Fruit fly (Drosophila melanogaster) whole organism, embryonic: ENCODE results near the gene rno.
A peak's percentile ranks its signal among the peaks of the same experiment; 100 is the strongest.

Experiments
- CG10267 ChIP-seq: fragments of 200-800 bp; sonication (Bioruptor generic); optimal IDR thresholded peaks from 2 replicates; lab custom pipeline; 2018; ENCODE audit warnings: missing biosample characterization, mild to moderate bottlenecking, missing genetic modification characterization, moderate library complexity
- CG10321 ChIP-seq: fragments of 200-800 bp; sonication (Bioruptor generic); IDR thresholded peaks from 2 replicates; pipeline ENCODE4 v1.3.6; 2022; ENCODE audit warnings: missing biosample characterization, missing genetic modification characterization
- CG10543 ChIP-seq: fragments of 200-800 bp; sonication (Bioruptor generic); optimal IDR thresholded peaks from 3 replicates; lab custom pipeline; 2017; ENCODE audit warnings: missing biosample characterization, mild to moderate bottlenecking, missing genetic modification characterization, moderate library complexity
- CG10959 ChIP-seq: fragments of 200-800 bp; sonication (Bioruptor generic); IDR thresholded peaks from 2 replicates; pipeline ENCODE4 v1.3.6; 2022; ENCODE audit warnings: missing biosample characterization, missing genetic modification characterization
- CG11247 ChIP-seq: fragments of 200-800 bp; sonication (Bioruptor generic); IDR thresholded peaks from 2 replicates; pipeline ENCODE4 v1.3.6; 2022; ENCODE audit warnings: missing biosample characterization, missing genetic modification characterization
- CG12744 ChIP-seq: fragments of 200-800 bp; sonication (Bioruptor generic); optimal IDR thresholded peaks from 2 replicates; lab custom pipeline; 2016; ENCODE audit warnings: missing biosample characterization, missing genetic modification characterization
- CG13296 ChIP-seq: fragments of 200-800 bp; sonication (Bioruptor generic); optimal IDR thresholded peaks from 3 replicates; lab custom pipeline; 2018; ENCODE audit warnings: missing biosample characterization, mild to moderate bottlenecking, missing genetic modification characterization
- CG16813 ChIP-seq: fragments of 200-800 bp; sonication (Bioruptor generic); IDR thresholded peaks from 3 replicates; pipeline ENCODE4 v1.3.6; 2022; ENCODE audit warnings: missing biosample characterization, missing genetic modification characterization; ENCODE audit not compliant: partially characterized antibody
- CG17186 ChIP-seq: fragments of 200-800 bp; sonication (Bioruptor generic); optimal IDR thresholded peaks from 3 replicates; lab custom pipeline; 2017; ENCODE audit warnings: missing biosample characterization, missing genetic modification reagents, missing genetic modification characterization
- CG2116 ChIP-seq: fragments of 200-800 bp; sonication (Bioruptor generic); optimal IDR thresholded peaks from 3 replicates; lab custom pipeline; 2018; ENCODE audit warnings: missing biosample characterization, mild to moderate bottlenecking, missing genetic modification characterization
- CG2199 ChIP-seq: fragments of 200-800 bp; sonication (Bioruptor generic); IDR thresholded peaks from 3 replicates; pipeline ENCODE4 v1.3.6; 2022; ENCODE audit warnings: missing biosample characterization, missing genetic modification characterization
- CG32532 ChIP-seq: fragments of 200-800 bp; sonication (Bioruptor generic); IDR thresholded peaks from 2 replicates; pipeline ENCODE4 v1.3.6; 2022; ENCODE audit warnings: missing biosample characterization, missing genetic modification characterization
- CG33557 ChIP-seq: fragments of 200-800 bp; sonication (Bioruptor generic); optimal IDR thresholded peaks from 2 replicates; lab custom pipeline; 2019; ENCODE audit warnings: missing biosample characterization, mild to moderate bottlenecking, missing genetic modification characterization, moderate library complexity
- CG4854 ChIP-seq: fragments of 200-800 bp; sonication (Bioruptor generic); optimal IDR thresholded peaks from 2 replicates; lab custom pipeline; 2016; ENCODE audit warnings: missing biosample characterization, missing genetic modification characterization, inconsistent platforms
- CHES-1-like ChIP-seq: fragments of 200-800 bp; sonication (Bioruptor generic); optimal IDR thresholded peaks from 2 replicates; lab custom pipeline; 2016; ENCODE audit warnings: missing biosample characterization, missing genetic modification characterization
- Dad ChIP-seq: fragments of 200-800 bp; sonication (Bioruptor generic); optimal IDR thresholded peaks from 3 replicates; lab custom pipeline; 2016; ENCODE audit warnings: missing biosample characterization, missing genetic modification characterization
- E2f1 ChIP-seq: fragments of 200-800 bp; sonication (Bioruptor generic); IDR thresholded peaks from 2 replicates; pipeline ENCODE4 v1.3.6; 2022; ENCODE audit warnings: missing biosample characterization, missing genetic modification characterization
- Eip74EF ChIP-seq, 2 experiments: fragments of 200-800 bp in 1 of 2; fragments of >200 bp in 1 of 2; sonication (Bioruptor generic) in 1 of 2; optimal IDR thresholded peaks; 2 replicates each; lab custom pipeline; 2017 to 2019; ENCODE audit warnings: missing biosample characterization in 2 of 2, missing genetic modification characterization in 2 of 2, mild to moderate bottlenecking in 1 of 2, moderate library complexity in 1 of 2
- Fer3 ChIP-seq: fragments of 200-800 bp; sonication (Bioruptor generic); optimal IDR thresholded peaks from 2 replicates; lab custom pipeline; 2018; ENCODE audit warnings: missing biosample characterization, mild to moderate bottlenecking, missing genetic modification characterization, moderate library complexity
- H15 ChIP-seq: fragments of 200-800 bp; sonication (Bioruptor generic); IDR thresholded peaks from 3 replicates; pipeline ENCODE4 v1.3.6; 2022; ENCODE audit warnings: missing biosample characterization, missing genetic modification characterization
- HLH3B ChIP-seq: fragments of 200-800 bp; sonication (Bioruptor generic); IDR thresholded peaks from 2 replicates; pipeline ENCODE4 v1.3.6; 2022; ENCODE audit warnings: missing biosample characterization, missing genetic modification characterization
- Hand ChIP-seq: fragments of 200-800 bp; sonication (Bioruptor generic); optimal IDR thresholded peaks from 2 replicates; lab custom pipeline; 2017; ENCODE audit warnings: mild to moderate bottlenecking, missing biosample characterization, missing genetic modification reagents, missing genetic modification characterization
- HmgZ ChIP-seq: fragments of 200-800 bp; sonication (Bioruptor generic); optimal IDR thresholded peaks from 2 replicates; lab custom pipeline; 2018; ENCODE audit warnings: missing biosample characterization, mild to moderate bottlenecking, missing genetic modification characterization
- Hmx ChIP-seq: fragments of 200-800 bp; sonication (Bioruptor generic); optimal IDR thresholded peaks from 2 replicates; lab custom pipeline; 2016; ENCODE audit warnings: missing biosample characterization, missing genetic modification characterization
- Hr51 ChIP-seq, 2 experiments: fragments of 200-800 bp; sonication (Bioruptor generic); optimal IDR thresholded peaks; 2 replicates in 1 of 2; 3 replicates in 1 of 2; lab custom pipeline; 2016 to 2018; ENCODE audit warnings: missing biosample characterization in 2 of 2, missing genetic modification characterization in 2 of 2, mild to moderate bottlenecking in 1 of 2, moderate library complexity in 1 of 2
- Max ChIP-seq: fragments of 200-800 bp; sonication (Bioruptor generic); optimal IDR thresholded peaks from 2 replicates; lab custom pipeline; 2016; ENCODE audit warnings: missing biosample characterization, mild to moderate bottlenecking, missing genetic modification characterization
- NFAT ChIP-seq: fragments of 200-800 bp; sonication (Bioruptor generic); IDR thresholded peaks from 2 replicates; pipeline ENCODE4 v1.3.6; 2022; ENCODE audit warnings: missing biosample characterization, missing genetic modification characterization
- Six4 ChIP-seq: fragments of 200-800 bp; sonication (Bioruptor generic); optimal IDR thresholded peaks from 2 replicates; lab custom pipeline; 2016; ENCODE audit warnings: missing biosample characterization, missing genetic modification characterization
- ato ChIP-seq: fragments of 200-800 bp; sonication (Bioruptor generic); IDR thresholded peaks from 2 replicates; pipeline ENCODE4 v1.3.6; 2022; ENCODE audit warnings: missing biosample characterization, missing genetic modification characterization; ENCODE audit not compliant: partially characterized antibody
- cas ChIP-seq: fragments of 200-800 bp; sonication (Bioruptor generic); IDR thresholded peaks from 2 replicates; pipeline ENCODE4 v1.3.6; 2022; ENCODE audit warnings: missing biosample characterization, missing genetic modification characterization
- cg ChIP-seq: fragments of 200-800 bp; sonication (Bioruptor generic); optimal IDR thresholded peaks from 3 replicates; lab custom pipeline; 2019; ENCODE audit warnings: missing biosample characterization, mild to moderate bottlenecking, missing genetic modification characterization, moderate library complexity
- crc ChIP-seq: fragments of 200-800 bp; sonication (Bioruptor generic); optimal IDR thresholded peaks from 2 replicates; lab custom pipeline; 2016; ENCODE audit warnings: missing biosample characterization, missing genetic modification characterization
- da ChIP-seq: fragments of 200-800 bp; sonication (Bioruptor generic); optimal IDR thresholded peaks from 2 replicates; lab custom pipeline; 2016; ENCODE audit warnings: missing biosample characterization, missing genetic modification characterization
- dmrt11E ChIP-seq: fragments of 200-800 bp; sonication (Bioruptor generic); optimal IDR thresholded peaks from 3 replicates; lab custom pipeline; 2018; ENCODE audit warnings: missing biosample characterization, mild to moderate bottlenecking, missing genetic modification characterization, moderate library complexity
- fd3F ChIP-seq: fragments of 200-800 bp; sonication (Bioruptor generic); optimal IDR thresholded peaks from 2 replicates; lab custom pipeline; 2018; ENCODE audit warnings: missing biosample characterization, mild to moderate bottlenecking, missing genetic modification characterization, moderate library complexity
- fd64A ChIP-seq: fragments of 200-800 bp; sonication (Bioruptor generic); optimal IDR thresholded peaks from 3 replicates; lab custom pipeline; 2018; ENCODE audit warnings: missing biosample characterization, mild to moderate bottlenecking, missing genetic modification characterization
- hb ChIP-seq: fragments of 200-800 bp; sonication (Bioruptor generic); IDR thresholded peaks from 3 replicates; pipeline ENCODE4 v1.3.6; 2022; ENCODE audit warnings: missing biosample characterization, missing genetic modification characterization; ENCODE audit not compliant: partially characterized antibody
- nerfin-2 ChIP-seq: fragments of 200-800 bp; sonication (Bioruptor generic); IDR thresholded peaks from 2 replicates; pipeline ENCODE4 v1.3.6; 2022; ENCODE audit warnings: missing biosample characterization, missing genetic modification characterization; ENCODE audit not compliant: partially characterized antibody
- pros ChIP-seq: fragments of 200-800 bp; sonication (Bioruptor generic); optimal IDR thresholded peaks from 3 replicates; lab custom pipeline; 2019; ENCODE audit warnings: missing biosample characterization, mild to moderate bottlenecking, missing genetic modification characterization, moderate library complexity
- pzg ChIP-seq: fragments of 200-800 bp; sonication (Bioruptor generic); optimal IDR thresholded peaks from 3 replicates; lab custom pipeline; 2018; ENCODE audit warnings: missing biosample characterization, mild to moderate bottlenecking, missing genetic modification characterization, moderate library complexity
- ranshi ChIP-seq: fragments of 200-800 bp; sonication (Bioruptor generic); IDR thresholded peaks from 2 replicates; pipeline ENCODE4 v1.3.6; 2022; ENCODE audit warnings: missing biosample characterization, missing genetic modification characterization
- rib ChIP-seq: fragments of 200-800 bp; sonication (Bioruptor generic); IDR thresholded peaks from 2 replicates; pipeline ENCODE4 v1.3.6; 2022; ENCODE audit warnings: missing biosample characterization, missing genetic modification characterization
- row ChIP-seq: fragments of 200-800 bp; sonication (Bioruptor generic); IDR thresholded peaks from 3 replicates; pipeline ENCODE4 v1.3.6; 2022; ENCODE audit warnings: missing biosample characterization, missing genetic modification characterization
- schlank ChIP-seq: fragments of 200-800 bp; sonication (Bioruptor generic); optimal IDR thresholded peaks from 2 replicates; lab custom pipeline; 2018; ENCODE audit warnings: missing biosample characterization, mild to moderate bottlenecking, missing genetic modification characterization
- sens ChIP-seq: fragments of 200-800 bp; sonication (Bioruptor generic); peaks from one replicate; lab custom pipeline; 2016; ENCODE audit warnings: missing biosample characterization, missing genetic modification characterization
- vnd ChIP-seq: fragments of 200-800 bp; sonication (Bioruptor generic); IDR thresholded peaks from 3 replicates; pipeline ENCODE4 v1.3.6; 2022; ENCODE audit warnings: missing biosample characterization, missing genetic modification characterization; ENCODE audit not compliant: partially characterized antibody
- zen ChIP-seq: fragments of 200-800 bp; sonication (Bioruptor generic); optimal IDR thresholded peaks from 3 replicates; lab custom pipeline; 2018; ENCODE audit warnings: missing biosample characterization, mild to moderate bottlenecking, missing genetic modification characterization, moderate library complexity

Gene rno

dm6 chr3L:224004-224951 is 24.7 kb upstream of the rno start (continued):
- no peak for TF ChIP-seq Fer3
- TF ChIP-seq NFAT (GFP tag; lab: Robert Waterston, UW) = peak; percentile 73
- peak; percentile 63; the same call in 1 of the 2 replicates for TF ChIP-seq cas (GFP tag; lab: Robert Waterston, UW)
- peak; percentile 90 for TF ChIP-seq CG10543
- TF ChIP-seq Six4 (GFP tag; lab: Kevin White, UChicago) = no peak
- peak; percentile 1 for TF ChIP-seq Hand (GFP tag; lab: Kevin White, UChicago)
- TF ChIP-seq pros (GFP tag; lab: Kevin White, UChicago) = peak; percentile 36
- no peak for TF ChIP-seq Hmx
- no peak for TF ChIP-seq CG2116 (GFP tag; lab: Kevin White, UChicago)
- peak; percentile 32; the same call in 1 of the 2 replicates for TF ChIP-seq CG32532 (GFP tag; lab: Robert Waterston, UW)
- peak; percentile 75 for TF ChIP-seq sens (GFP tag; lab: Kevin White, UChicago)
- TF ChIP-seq Max (GFP tag; lab: Kevin White, UChicago) = no peak
- TF ChIP-seq crc = no peak
- TF ChIP-seq H15 (GFP tag; lab: Robert Waterston, UW) = no peak
- TF ChIP-seq CG2199 = peak; percentile 74; the same call in 1 of the 3 replicates
- peak; percentile 2 for TF ChIP-seq HmgZ (tag; lab: Kevin White, UChicago)
- no peak for TF ChIP-seq row (GFP tag; lab: Robert Waterston, UW)
- TF ChIP-seq da (GFP tag; lab: Kevin White, UChicago) = no peak
- no peak for TF ChIP-seq schlank (tag; lab: Kevin White, UChicago)
- no peak for TF ChIP-seq hb (GFP tag; lab: Robert Waterston, UW)
- TF ChIP-seq CG10959 = peak; percentile 9; the same call in 1 of the 2 replicates
- 0 out of 2 replicates have a peak, but pooled peaks have one; percentile 29 for TF ChIP-seq nerfin-2 (GFP tag; lab: Robert Waterston, UW)
- no peak for TF ChIP-seq CG4854 (GFP tag; lab: Kevin White, UChicago)
- TF ChIP-seq CG10321 (GFP tag; lab: Robert Waterston, UW) = peak; percentile 96
- TF ChIP-seq Hr51 (GFP tag; optimal IDR thresholded peaks at IDR 0.05; lab: Kevin White, UChicago) = no peak
- TF ChIP-seq CHES-1-like = no peak
- peak; percentile 51; the same call in 1 of the 2 replicates for TF ChIP-seq CG11247 (GFP tag; lab: Robert Waterston, UW)
- TF ChIP-seq dmrt11E (tag; lab: Kevin White, UChicago) = no peak
- no peak; the same call in 1 of the 2 replicates for TF ChIP-seq E2f1 (GFP tag; lab: Robert Waterston, UW)
- TF ChIP-seq fd64A (GFP tag; lab: Kevin White, UChicago) = peak; percentile 1
- TF ChIP-seq CG33557 = no peak
- TF ChIP-seq CG10267 (tag; lab: Kevin White, UChicago) = no peak
- TF ChIP-seq fd3F (GFP tag; lab: Kevin White, UChicago) = no peak
- no peak for TF ChIP-seq CG17186 (GFP tag; lab: Kevin White, UChicago)
- peak; percentile 20 for TF ChIP-seq pzg (GFP tag; lab: Kevin White, UChicago)
- TF ChIP-seq CG13296 (GFP tag; lab: Kevin White, UChicago) = peak; percentile 13
- TF ChIP-seq zen (tag; lab: Kevin White, UChicago) = no peak
- TF ChIP-seq Dad = no peak
- TF ChIP-seq ranshi = peak; percentile 63
- TF ChIP-seq vnd (GFP tag; lab: Robert Waterston, UW) = 0 out of 3 replicates have a peak, but pooled peaks have one; percentile 9
- TF ChIP-seq HLH3B = peak; percentile 11; the same call in 1 of the 2 replicates
- TF ChIP-seq cg (GFP tag; lab: Kevin White, UChicago) = peak; percentile 89
- TF ChIP-seq ato (GFP tag; lab: Robert Waterston, UW) = peak; percentile 48
- peak in 1 of 2 experiments; percentile 81 for TF ChIP-seq Eip74EF (GFP tag; optimal IDR thresholded peaks at IDR 0.05; lab: Kevin White, UChicago)
- TF ChIP-seq CG12744 (GFP tag; lab: Kevin White, UChicago) = peak; percentile 32
- peak; percentile 30 for TF ChIP-seq rib (GFP tag; lab: Robert Waterston, UW)
- no peak for TF ChIP-seq CG16813
